Fruit fly (Drosophila melanogaster) whole organism, adult: ENCODE measurements around the gene STUB1.

Source experiments
- CG14711 ChIP-seq: fragments of 200-800 bp; sonication (Bioruptor generic); optimal IDR thresholded peaks from 2 replicates; lab custom pipeline; 2018; ENCODE audit warnings: missing biosample characterization, mild to moderate bottlenecking, missing genetic modification characterization, moderate library complexity
- CG1620 ChIP-seq: fragments of 200-800 bp; sonication (Bioruptor generic); optimal IDR thresholded peaks from 2 replicates; lab custom pipeline; 2016; ENCODE audit warnings: missing biosample characterization, missing genetic modification characterization
- CG5204 ChIP-seq: fragments of 200-800 bp; sonication (Bioruptor generic); optimal IDR thresholded peaks from 2 replicates; lab custom pipeline; 2016; ENCODE audit warnings: missing biosample characterization, missing genetic modification characterization
- CG7101 ChIP-seq: fragments of 200-800 bp; sonication (Bioruptor generic); optimal IDR thresholded peaks from 2 replicates; lab custom pipeline; 2018; ENCODE audit warnings: missing biosample characterization, mild to moderate bottlenecking, missing genetic modification characterization, moderate library complexity
- Crg-1 ChIP-seq: fragments of 200-800 bp; sonication (Bioruptor generic); optimal IDR thresholded peaks from 2 replicates; lab custom pipeline; 2016; ENCODE audit warnings: missing biosample characterization, missing genetic modification characterization
- Hr96 ChIP-seq: fragments of 200-800 bp; sonication (Bioruptor generic); optimal IDR thresholded peaks from 2 replicates; lab custom pipeline; 2016; ENCODE audit warnings: missing biosample characterization, missing genetic modification characterization
- bab1 ChIP-seq: fragments of 200-800 bp; sonication (Bioruptor generic); optimal IDR thresholded peaks from 3 replicates; lab custom pipeline; 2019; ENCODE audit warnings: missing biosample characterization, mild to moderate bottlenecking, missing genetic modification characterization, moderate library complexity
- cnc ChIP-seq, 2 experiments: fragments of >200 bp; optimal IDR thresholded peaks; 2 replicates each; lab custom pipeline; 2017
- kay ChIP-seq: fragments of 200-800 bp; sonication (Bioruptor generic); peaks from one replicate; lab custom pipeline; 2016; ENCODE audit warnings: missing biosample characterization, missing genetic modification characterization, borderline replicate concordance
- ovo ChIP-seq: fragments of 200-800 bp; sonication (Bioruptor generic); optimal IDR thresholded peaks from 2 replicates; lab custom pipeline; 2016; ENCODE audit warnings: missing biosample characterization, missing genetic modification characterization
- toe ChIP-seq: fragments of 200-800 bp; sonication (Bioruptor generic); optimal IDR thresholded peaks from 2 replicates; lab custom pipeline; 2016; ENCODE audit warnings: missing biosample characterization, missing genetic modification characterization

DNA sequence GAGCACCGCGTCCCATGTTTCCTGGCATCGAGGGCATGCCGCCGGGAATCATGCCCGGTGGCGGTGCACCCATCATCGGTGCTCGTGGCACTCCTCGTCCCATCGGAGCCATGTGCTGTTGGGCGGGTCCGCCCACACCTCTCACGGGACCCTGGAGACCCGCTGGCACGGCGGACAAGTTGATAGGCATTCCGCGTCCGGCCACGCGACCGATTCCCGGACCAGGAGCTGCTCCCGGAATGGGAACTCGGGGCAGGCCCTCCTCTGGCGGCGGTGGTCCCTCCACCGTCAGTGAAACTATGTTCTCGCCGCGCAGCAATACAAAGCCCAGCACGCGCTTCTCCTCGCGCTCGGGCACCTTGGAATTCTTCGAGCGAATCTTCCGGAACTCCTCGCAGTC is 11.7 kb upstream of the STUB1 start:
- no peak for TF ChIP-seq cnc (optimal IDR thresholded peaks at IDR 0.05; lab: Kevin White, UChicago)
- TF ChIP-seq toe (GFP tag; lab: Kevin White, UChicago), result no peak
- TF ChIP-seq CG14711 (tag; lab: Kevin White, UChicago), result no peak
- no peak for TF ChIP-seq bab1 (GFP tag; lab: Kevin White, UChicago)
- TF ChIP-seq Crg-1, result no peak
- no peak for TF ChIP-seq CG5204 (GFP tag; lab: Kevin White, UChicago)
- no peak for TF ChIP-seq kay (GFP tag; lab: Kevin White, UChicago)
- no peak for TF ChIP-seq CG7101
- TF ChIP-seq ovo (GFP tag; lab: Kevin White, UChicago), result no peak
- TF ChIP-seq CG1620 (GFP tag; lab: Kevin White, UChicago), result no peak
- TF ChIP-seq Hr96 (GFP tag; lab: Kevin White, UChicago), result no peak
